Fruit fly (Drosophila melanogaster): Measurements from ENCODE around the gene Mst84B.

Mst84B gene

dm6 chr3R:7074297-7075114 lies 12.5 kb downstream of the Mst84B start, which contains the start of the genes Ufl1 and CG1943 (continued):
- TF ChIP-seq CG6254 (GFP tag; optimal IDR thresholded peaks at IDR 0.05) (peak; percentile 3), CG10267 (tag; optimal IDR thresholded peaks at IDR 0.05) (peak; percentile 71), phol (tag; optimal IDR thresholded peaks at IDR 0.05) (peak; percentile 21), stwl (tag; optimal IDR thresholded peaks at IDR 0.05) (peak; percentile 55), gem (tag; optimal IDR thresholded peaks at IDR 0.05) (peak; percentile 22), CTCF (GFP tag; optimal IDR thresholded peaks at IDR 0.05) (peak; percentile 96)

- no peak for TF ChIP-seq CG16863 (GFP tag; optimal IDR thresholded peaks at IDR 0.05)
- TF ChIP-seq CG12299 (tag; optimal IDR thresholded peaks at IDR 0.05): peak; percentile 37
- TF ChIP-seq cg (GFP tag; optimal IDR thresholded peaks at IDR 0.05): peak; percentile 57
- TF ChIP-seq CG16779 (GFP tag; IDR thresholded peaks at IDR 0.05): no peak
- no peak for TF ChIP-seq scrt (GFP tag; optimal IDR thresholded peaks at IDR 0.05)
- TF ChIP-seq da (GFP tag; optimal IDR thresholded peaks at IDR 0.05): peak; percentile 14
- peak; percentile 50 for TF ChIP-seq phol (tag; optimal IDR thresholded peaks at IDR 0.05)
- TF ChIP-seq Hand (GFP tag; optimal IDR thresholded peaks at IDR 0.05): peak; percentile 28
- TF ChIP-seq CG16813 (GFP tag; IDR thresholded peaks at IDR 0.05; ENCODE audit: partially characterized antibody): no peak
- TF ChIP-seq gfzf (GFP tag; optimal IDR thresholded peaks at IDR 0.05): no peak
- no peak for TF ChIP-seq CG15073 (GFP tag; optimal IDR thresholded peaks at IDR 0.05)
- no peak for TF ChIP-seq eyg (GFP tag; optimal IDR thresholded peaks at IDR 0.05)
- TF ChIP-seq sens (GFP tag): peak; percentile 52
- no peak for TF ChIP-seq Sin3A (optimal IDR thresholded peaks at IDR 0.05)
- no peak for TF ChIP-seq sd (tag; optimal IDR thresholded peaks at IDR 0.05)
- no peak for TF ChIP-seq Dek (tag; optimal IDR thresholded peaks at IDR 0.05)
- TF ChIP-seq CG13123 (GFP tag; optimal IDR thresholded peaks at IDR 0.05): no peak
- no peak for TF ChIP-seq hbn (GFP tag; IDR thresholded peaks at IDR 0.05; ENCODE audit: partially characterized antibody)
- TF ChIP-seq MESR4 (GFP tag; optimal IDR thresholded peaks at IDR 0.05): peak; percentile 2
- TF ChIP-seq ash1 (GFP tag; optimal IDR thresholded peaks at IDR 0.05): no peak
- no peak for TF ChIP-seq seq (GFP tag; IDR thresholded peaks at IDR 0.05)
- no peak for TF ChIP-seq CG17912 (GFP tag; optimal IDR thresholded peaks at IDR 0.05)
- no peak for TF ChIP-seq CG3163 (GFP tag; optimal IDR thresholded peaks at IDR 0.05)
- no peak for TF ChIP-seq CG9437 (GFP tag; optimal IDR thresholded peaks at IDR 0.05)
- no peak for TF ChIP-seq Ets97D (GFP tag; optimal IDR thresholded peaks at IDR 0.05)
- TF ChIP-seq HmgD (GFP tag; optimal IDR thresholded peaks at IDR 0.05): no peak
Observed at dm6 chr3R:7075115-7075425, 13.1 kb downstream of the Mst84B start.

dm6 chr3R:7075712-7076183 lies 13.8 kb downstream of the Mst84B start:
- TF ChIP-seq CG6765 (GFP tag; optimal IDR thresholded peaks at IDR 0.05) (peak; percentile 73), tio (GFP tag; optimal IDR thresholded peaks at IDR 0.05) (peak; percentile 85), CG12769 (tag; optimal IDR thresholded peaks at IDR 0.05) (peak; percentile 94), chm (GFP tag; IDR thresholded peaks at IDR 0.05) (no peak), cwo (GFP tag; optimal IDR thresholded peaks at IDR 0.05) (peak; percentile 88), Six4 (GFP tag; optimal IDR thresholded peaks at IDR 0.05) (peak; percentile 89), CG8944 (GFP tag; optimal IDR thresholded peaks at IDR 0.05) (peak; percentile 85), CG33213 (GFP tag; optimal IDR thresholded peaks at IDR 0.05) (peak; percentile 89), Doc2 (GFP tag; IDR thresholded peaks at IDR 0.05) (no peak), inv (GFP tag; IDR thresholded peaks at IDR 0.05; ENCODE audit: partially characterized antibody) (no peak), CG3163 (GFP tag; optimal IDR thresholded peaks at IDR 0.05) (peak; percentile 79), tup (GFP tag; optimal IDR thresholded peaks at IDR 0.05) (peak; percentile 67), pho (GFP tag; optimal IDR thresholded peaks at IDR 0.05) (peak; percentile 89), schlank (tag; optimal IDR thresholded peaks at IDR 0.05) (peak; percentile 64), NfI (GFP tag; optimal IDR thresholded peaks at IDR 0.05) (peak; percentile 89), CG8359 (GFP tag; optimal IDR thresholded peaks at IDR 0.05; ENCODE audit: borderline replicate concordance) (peak; percentile 84), NC2α (GFP tag; optimal IDR thresholded peaks at IDR 0.05) (peak; percentile 68), twi (tag; optimal IDR thresholded peaks at IDR 0.05) (peak; percentile 58), Dad (GFP tag; optimal IDR thresholded peaks at IDR 0.05) (peak; percentile 86)

Measured in whole organism, embryonic.